Worm (Caenorhabditis elegans) whole organism, mixed stage, embryonic: ENCODE results near the gene anoh-2.

Source experiments
- elt-1 ChIP-seq: sonication (generic microtip); optimal IDR thresholded peaks from 2 replicates; lab custom pipeline; 2017; ENCODE audit warnings: missing genetic modification characterization, mild to moderate bottlenecking, missing compliant biosample characterization, antibody characterized with exemption, moderate library complexity, borderline replicate concordance; ENCODE audit not compliant: insufficient read depth
- hlh-1 ChIP-seq: fragments of 150-350 bp; optimal IDR thresholded peaks from 2 replicates; lab custom pipeline; 2014; ENCODE audit warnings: missing biosample characterization, missing genetic modification reagents, missing genetic modification characterization
- lin-13 ChIP-seq: fragments of 150-350 bp; optimal IDR thresholded peaks from 2 replicates; lab custom pipeline; 2014; ENCODE audit warnings: missing biosample characterization, missing genetic modification characterization
- lin-32 ChIP-seq: fragments of 200-800 bp; sonication (Bioruptor generic); optimal IDR thresholded peaks from 2 replicates; lab custom pipeline; 2018; ENCODE audit warnings: mild to moderate bottlenecking, missing genetic modification characterization, missing compliant biosample characterization
- mep-1 ChIP-seq: fragments of 150-350 bp; optimal IDR thresholded peaks from 2 replicates; lab custom pipeline; 2017; ENCODE audit warnings: missing biosample characterization, missing genetic modification reagents, missing genetic modification characterization, inconsistent platforms
- nhr-28 ChIP-seq: fragments of 150-350 bp; optimal IDR thresholded peaks from 2 replicates; lab custom pipeline; 2014; ENCODE audit warnings: missing biosample characterization, missing genetic modification characterization
- sptf-1 ChIP-seq: sonication (generic microtip); optimal IDR thresholded peaks from 2 replicates; lab custom pipeline; 2017; ENCODE audit warnings: mild to moderate bottlenecking, missing genetic modification characterization, moderate library complexity, missing compliant biosample characterization

- no peak for TF ChIP-seq sptf-1
- no peak for TF ChIP-seq lin-13 (tag; lab: Kevin White, UChicago)
- TF ChIP-seq mep-1 (tag; lab: Kevin White, UChicago) = no peak
- no peak for TF ChIP-seq lin-32 (GFP tag; lab: Kevin White, UChicago)
- no peak for TF ChIP-seq elt-1 (tag; lab: Kevin White, UChicago)
- no peak for TF ChIP-seq nhr-28 (tag; lab: Kevin White, UChicago)
- no peak for TF ChIP-seq hlh-1
Observed at ce11 chrIV:14704155-14704554, 46.0 kb downstream of the anoh-2 start, which contains the start of gene Y57G11C.40.
